Fruit fly (Drosophila melanogaster) whole organism: ENCODE measurements around the gene amn.

Experiments
- Dll ChIP-seq: fragments of >200 bp; optimal IDR thresholded peaks from 2 replicates; lab custom pipeline; 2017
- EcR ChIP-seq, 2 experiments: fragments of >200 bp; optimal IDR thresholded peaks; 2 replicates each; lab custom pipeline; 2017; ENCODE audit warnings: missing biosample characterization in 2 of 2, missing genetic modification characterization in 2 of 2, missing genetic modification reagents in 2 of 2
- pan ChIP-seq: fragments of >200 bp; optimal IDR thresholded peaks from 2 replicates; lab custom pipeline; 2017
- psq ChIP-seq: fragments of >200 bp; optimal IDR thresholded peaks from 2 replicates; lab custom pipeline; 2017
- usp ChIP-seq: fragments of >200 bp; optimal IDR thresholded peaks from 2 replicates; lab custom pipeline; 2017; ENCODE audit warnings: missing biosample characterization, missing genetic modification characterization, mixed read lengths

DNA sequence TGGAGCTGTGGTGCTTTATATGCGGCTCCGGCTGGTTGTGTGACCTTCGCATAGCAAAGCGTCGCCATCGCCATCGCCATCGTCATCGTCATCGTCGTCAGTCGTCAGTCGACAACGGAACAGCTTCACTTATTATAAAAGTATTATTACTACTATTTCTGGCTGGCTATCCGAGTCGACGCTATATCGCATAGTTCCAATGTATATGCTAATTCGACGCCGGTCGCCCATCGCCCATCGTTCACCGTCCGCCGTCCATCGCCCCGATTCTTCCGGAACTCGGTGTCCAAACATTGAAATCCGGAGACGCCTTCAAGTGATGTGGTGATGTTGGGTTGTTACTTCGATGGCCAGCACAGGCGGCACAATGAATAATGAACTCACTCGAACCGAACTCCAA lies 2.2 kb upstream of the amn start:
- TF ChIP-seq EcR (GFP tag; optimal IDR thresholded peaks at IDR 0.05; lab: Kevin White, UChicago) (no peak), psq (lab: Kevin White, UChicago) (no peak), pan (lab: Kevin White, UChicago) (no peak), Dll (no peak), usp (GFP tag; lab: Kevin White, UChicago) (no peak)
